Fruit fly (Drosophila melanogaster) whole organism, embryonic: ENCODE measurements around the gene Rbp6.

ENCODE experiments used
- CG14710 ChIP-seq: fragments of 200-800 bp; sonication (Bioruptor generic); optimal IDR thresholded peaks from 3 replicates; lab custom pipeline; 2019; ENCODE audit warnings: missing biosample characterization, mild to moderate bottlenecking, missing genetic modification characterization, moderate library complexity
- CG17802 ChIP-seq: fragments of 200-800 bp; sonication (Bioruptor generic); optimal IDR thresholded peaks from 2 replicates; lab custom pipeline; 2018; ENCODE audit warnings: missing biosample characterization, mild to moderate bottlenecking, missing genetic modification characterization, moderate library complexity
- CG4730 ChIP-seq: fragments of 200-800 bp; sonication (Bioruptor generic); IDR thresholded peaks from 2 replicates; pipeline ENCODE4 v1.3.6; 2022; ENCODE audit warnings: missing biosample characterization, missing genetic modification characterization
- HLH54F ChIP-seq: fragments of 200-800 bp; sonication (Bioruptor generic); optimal IDR thresholded peaks from 3 replicates; lab custom pipeline; 2016; ENCODE audit warnings: missing biosample characterization, missing genetic modification characterization
- Opbp ChIP-seq: fragments of 200-800 bp; sonication (Bioruptor generic); IDR thresholded peaks from 3 replicates; pipeline ENCODE4 v1.3.6; 2022; ENCODE audit warnings: missing biosample characterization, missing genetic modification characterization; ENCODE audit not compliant: partially characterized antibody
- nmo ChIP-seq: fragments of 200-800 bp; sonication (Bioruptor generic); optimal IDR thresholded peaks from 2 replicates; lab custom pipeline; 2018; ENCODE audit warnings: missing biosample characterization, mild to moderate bottlenecking, missing genetic modification characterization, moderate library complexity
- pho ChIP-seq: fragments of 200-800 bp; sonication (Bioruptor generic); optimal IDR thresholded peaks from 2 replicates; lab custom pipeline; 2016; ENCODE audit warnings: missing biosample characterization, missing genetic modification characterization
- tna ChIP-seq: fragments of 200-800 bp; sonication (Bioruptor generic); IDR thresholded peaks from 2 replicates; pipeline ENCODE4 v1.3.6; 2022; ENCODE audit warnings: missing biosample characterization, missing genetic modification characterization; ENCODE audit not compliant: partially characterized antibody

dm6 chr3L:17031971-17032370 is 206.0 kb downstream of the Rbp6 start, which contains the start of gene Ilp8:
- no peak for TF ChIP-seq CG14710
- TF ChIP-seq tna (GFP tag; lab: Robert Waterston, UW) = no peak
- TF ChIP-seq Opbp = no peak
- no peak for TF ChIP-seq HLH54F (GFP tag; lab: Kevin White, UChicago)
- no peak for TF ChIP-seq CG17802 (tag; lab: Kevin White, UChicago)
- TF ChIP-seq CG4730 (GFP tag; lab: Robert Waterston, UW) = no peak
- no peak for TF ChIP-seq nmo
- no peak for TF ChIP-seq pho
